Fruit fly (Drosophila melanogaster) whole organism, prepupa: ENCODE results near the gene CG3224.
A peak's percentile ranks its signal among the peaks of the same experiment; 100 is the strongest.

ENCODE experiments used
- Blimp-1 ChIP-seq: fragments of 200-800 bp; sonication (Bioruptor generic); optimal IDR thresholded peaks from 3 replicates; lab custom pipeline; 2017; ENCODE audit warnings: missing biosample characterization, missing genetic modification characterization, mild to moderate bottlenecking, moderate library complexity, missing genetic modification reagents
- CG10669 ChIP-seq: fragments of 200-800 bp; sonication (Bioruptor generic); optimal IDR thresholded peaks from 3 replicates; lab custom pipeline; 2018; ENCODE audit warnings: missing biosample characterization, mild to moderate bottlenecking, missing genetic modification characterization, moderate library complexity
- CG11294 ChIP-seq: fragments of 200-800 bp; sonication (Bioruptor generic); IDR thresholded peaks from 2 replicates; pipeline ENCODE4 v1.3.6; 2022; ENCODE audit warnings: missing biosample characterization, missing genetic modification characterization
- CG11762 ChIP-seq: fragments of 200-800 bp; sonication (Bioruptor generic); optimal IDR thresholded peaks from 3 replicates; lab custom pipeline; 2016; ENCODE audit warnings: missing biosample characterization, missing genetic modification characterization; ENCODE audit not compliant: insufficient read depth
- CG11902 ChIP-seq: fragments of 200-800 bp; sonication (Bioruptor generic); optimal IDR thresholded peaks from 3 replicates; lab custom pipeline; 2016; ENCODE audit warnings: missing biosample characterization, missing genetic modification characterization
- CG1621 ChIP-seq: fragments of 200-800 bp; sonication (Bioruptor generic); optimal IDR thresholded peaks from 3 replicates; lab custom pipeline; 2018; ENCODE audit warnings: missing biosample characterization, mild to moderate bottlenecking, missing genetic modification characterization
- CG16779 ChIP-seq: fragments of 200-800 bp; sonication (Bioruptor generic); optimal IDR thresholded peaks from 3 replicates; lab custom pipeline; 2017; ENCODE audit warnings: missing biosample characterization, mild to moderate bottlenecking, missing genetic modification characterization
- CG3032 ChIP-seq: fragments of 200-800 bp; optimal IDR thresholded peaks from 2 replicates; lab custom pipeline; 2019; ENCODE audit warnings: missing biosample characterization, mild to moderate bottlenecking, missing genetic modification characterization, moderate library complexity
- CG31627 ChIP-seq: fragments of 200-800 bp; sonication (Bioruptor generic); optimal IDR thresholded peaks from 3 replicates; lab custom pipeline; 2016; ENCODE audit warnings: missing biosample characterization, missing genetic modification characterization
- CG34406 ChIP-seq: fragments of 200-800 bp; sonication (Bioruptor generic); optimal IDR thresholded peaks from 3 replicates; lab custom pipeline; 2016; ENCODE audit warnings: missing biosample characterization, missing genetic modification characterization
- CG3919 ChIP-seq: fragments of 200-800 bp; sonication (Bioruptor generic); optimal IDR thresholded peaks from 3 replicates; lab custom pipeline; 2016; ENCODE audit warnings: missing biosample characterization, missing genetic modification characterization
- CG4318 ChIP-seq: fragments of 200-800 bp; sonication (Bioruptor generic); optimal IDR thresholded peaks from 3 replicates; lab custom pipeline; 2017; ENCODE audit warnings: missing biosample characterization, mild to moderate bottlenecking, missing genetic modification characterization
- CG6163 ChIP-seq: fragments of 200-800 bp; sonication (Bioruptor generic); IDR thresholded peaks from 3 replicates; pipeline ENCODE4 v1.3.6; 2022; ENCODE audit warnings: missing biosample characterization, missing genetic modification characterization
- CG6276 ChIP-seq: fragments of 200-800 bp; sonication (Bioruptor generic); optimal IDR thresholded peaks from 2 replicates; lab custom pipeline; 2017; ENCODE audit warnings: missing biosample characterization, mild to moderate bottlenecking, missing genetic modification characterization
- CG6792 ChIP-seq: fragments of 200-800 bp; sonication (Bioruptor generic); optimal IDR thresholded peaks from 3 replicates; lab custom pipeline; 2016; ENCODE audit warnings: missing biosample characterization, missing genetic modification characterization
- CG6854 ChIP-seq: fragments of 200-800 bp; sonication (Bioruptor generic); optimal IDR thresholded peaks from 2 replicates; lab custom pipeline; 2017; ENCODE audit warnings: missing biosample characterization, mild to moderate bottlenecking, missing genetic modification characterization
- CG8319 ChIP-seq: fragments of 200-800 bp; sonication (Bioruptor generic); optimal IDR thresholded peaks from 3 replicates; lab custom pipeline; 2016; ENCODE audit warnings: missing biosample characterization, missing genetic modification characterization
- CG8632 ChIP-seq: fragments of 200-800 bp; sonication (Bioruptor generic); optimal IDR thresholded peaks from 3 replicates; lab custom pipeline; 2016; ENCODE audit warnings: missing biosample characterization, missing genetic modification characterization
- CG9139 ChIP-seq: fragments of 200-800 bp; sonication (Bioruptor generic); optimal IDR thresholded peaks from 3 replicates; lab custom pipeline; 2017; ENCODE audit warnings: missing biosample characterization, mild to moderate bottlenecking, missing genetic modification characterization
- Eip75B ChIP-seq: fragments of 200-800 bp; sonication (Bioruptor generic); optimal IDR thresholded peaks from 3 replicates; lab custom pipeline; 2016; ENCODE audit warnings: missing biosample characterization, missing genetic modification characterization
- Eip78C ChIP-seq: fragments of 200-800 bp; sonication (Bioruptor generic); peaks from one replicate; lab custom pipeline; 2016; ENCODE audit warnings: missing biosample characterization, missing genetic modification characterization
- Eip93F ChIP-seq: fragments of 200-800 bp; sonication (Bioruptor generic); optimal IDR thresholded peaks from 2 replicates; lab custom pipeline; 2016; ENCODE audit warnings: missing biosample characterization, mild to moderate bottlenecking, missing genetic modification characterization
- Ets96B ChIP-seq: fragments of 200-800 bp; optimal IDR thresholded peaks from 2 replicates; lab custom pipeline; 2019; ENCODE audit warnings: missing biosample characterization, mild to moderate bottlenecking, missing genetic modification characterization, moderate library complexity
- Gug ChIP-seq: fragments of 200-800 bp; sonication (Bioruptor generic); IDR thresholded peaks from 2 replicates; pipeline ENCODE4 v1.3.6; 2022; ENCODE audit warnings: missing biosample characterization, missing genetic modification characterization
- Hr38 ChIP-seq: sonication (Bioruptor generic); optimal IDR thresholded peaks from 2 replicates; lab custom pipeline; 2016; ENCODE audit warnings: missing biosample characterization, missing genetic modification characterization
- Lpt ChIP-seq: fragments of 200-800 bp; sonication (Bioruptor generic); optimal IDR thresholded peaks from 3 replicates; lab custom pipeline; 2016; ENCODE audit warnings: missing biosample characterization, missing genetic modification characterization
- OdsH ChIP-seq: fragments of 200-800 bp; sonication (Bioruptor generic); optimal IDR thresholded peaks from 3 replicates; lab custom pipeline; 2016; ENCODE audit warnings: missing biosample characterization, missing genetic modification characterization
- Smox ChIP-seq: fragments of 200-800 bp; sonication (Bioruptor generic); optimal IDR thresholded peaks from 3 replicates; lab custom pipeline; 2016; ENCODE audit warnings: missing biosample characterization, missing genetic modification characterization
- Sox102F ChIP-seq: fragments of 200-800 bp; sonication (Bioruptor generic); optimal IDR thresholded peaks from 2 replicates; lab custom pipeline; 2016; ENCODE audit warnings: missing biosample characterization, mild to moderate bottlenecking, missing genetic modification characterization
- Sox15 ChIP-seq: fragments of 200-800 bp; sonication (Bioruptor generic); optimal IDR thresholded peaks from 3 replicates; lab custom pipeline; 2016; ENCODE audit warnings: missing biosample characterization, missing genetic modification characterization
- achi ChIP-seq: fragments of 200-800 bp; sonication (Bioruptor generic); optimal IDR thresholded peaks from 3 replicates; lab custom pipeline; 2016; ENCODE audit warnings: missing biosample characterization, missing genetic modification characterization
- acj6 ChIP-seq: fragments of 200-800 bp; sonication (Bioruptor generic); optimal IDR thresholded peaks from 3 replicates; lab custom pipeline; 2016; ENCODE audit warnings: missing biosample characterization, missing genetic modification characterization
- dac ChIP-seq: fragments of 200-800 bp; sonication (Bioruptor generic); optimal IDR thresholded peaks from 2 replicates; lab custom pipeline; 2017; ENCODE audit warnings: missing biosample characterization, mild to moderate bottlenecking, missing genetic modification characterization
- dsx ChIP-seq: fragments of 200-800 bp; optimal IDR thresholded peaks from 3 replicates; lab custom pipeline; 2019; ENCODE audit warnings: missing biosample characterization, mild to moderate bottlenecking, missing genetic modification characterization, moderate library complexity; ENCODE audit not compliant: poor library complexity, severe bottlenecking
- eg ChIP-seq: fragments of 200-800 bp; sonication (Bioruptor generic); IDR thresholded peaks from 3 replicates; pipeline ENCODE4 v1.3.6; 2022; ENCODE audit warnings: missing biosample characterization, missing genetic modification characterization
- esn ChIP-seq: fragments of 200-800 bp; sonication (Bioruptor generic); optimal IDR thresholded peaks from 2 replicates; lab custom pipeline; 2016; ENCODE audit warnings: missing biosample characterization, mild to moderate bottlenecking, missing genetic modification characterization, moderate library complexity
- fd59A ChIP-seq: fragments of 200-800 bp; sonication (Bioruptor generic); optimal IDR thresholded peaks from 2 replicates; lab custom pipeline; 2017; ENCODE audit warnings: missing biosample characterization, mild to moderate bottlenecking, missing genetic modification characterization, missing genetic modification reagents
- fd85E ChIP-seq: fragments of 200-800 bp; sonication (Bioruptor generic); optimal IDR thresholded peaks from 3 replicates; lab custom pipeline; 2016; ENCODE audit warnings: missing biosample characterization, missing genetic modification characterization
- fkh ChIP-seq: fragments of 200-800 bp; sonication (Bioruptor generic); optimal IDR thresholded peaks from 3 replicates; lab custom pipeline; 2017; ENCODE audit warnings: missing biosample characterization, mild to moderate bottlenecking, missing genetic modification characterization, moderate library complexity
- lz ChIP-seq: fragments of 200-800 bp; sonication (Bioruptor generic); optimal IDR thresholded peaks from 3 replicates; lab custom pipeline; 2016; ENCODE audit warnings: missing biosample characterization, missing genetic modification characterization
- pdm3 ChIP-seq: fragments of 200-800 bp; sonication (Bioruptor generic); optimal IDR thresholded peaks from 3 replicates; lab custom pipeline; 2016; ENCODE audit warnings: missing biosample characterization, missing genetic modification characterization
- salr ChIP-seq, 2 experiments: fragments of 200-800 bp; sonication (Bioruptor generic); optimal IDR thresholded peaks; 3 replicates each; lab custom pipeline; 2016 to 2018; ENCODE audit warnings: missing biosample characterization in 2 of 2, missing genetic modification characterization in 2 of 2, mild to moderate bottlenecking in 1 of 2
- spab ChIP-seq: fragments of 200-800 bp; sonication (Bioruptor generic); optimal IDR thresholded peaks from 2 replicates; lab custom pipeline; 2017; ENCODE audit warnings: missing biosample characterization, mild to moderate bottlenecking, missing genetic modification characterization, missing genetic modification reagents
- ss ChIP-seq, 2 experiments: fragments of 200-800 bp; sonication (Bioruptor generic); optimal IDR thresholded peaks; 2 replicates in 1 of 2; 3 replicates in 1 of 2; lab custom pipeline; 2017 to 2018; ENCODE audit warnings: mild to moderate bottlenecking in 2 of 2, missing biosample characterization in 2 of 2, missing genetic modification characterization in 2 of 2, moderate library complexity in 1 of 2
- svp ChIP-seq: fragments of 200-800 bp; sonication (Bioruptor generic); peaks from one replicate; lab custom pipeline; 2016; ENCODE audit warnings: missing biosample characterization, missing genetic modification characterization

CG3224 gene

dm6 chrX:6656023-6656594 is 5.2 kb downstream of the CG3224 start (continued):
- peak; percentile 84 for TF ChIP-seq CG3032 (tag; lab: Kevin White, UChicago)
- TF ChIP-seq Lpt (GFP tag; lab: Kevin White, UChicago): peak; percentile 85
- TF ChIP-seq Eip75B (GFP tag; lab: Kevin White, UChicago): peak; percentile 91
- peak; percentile 85 for TF ChIP-seq dsx (GFP tag; lab: Kevin White, UChicago)
- TF ChIP-seq CG11762: peak; percentile 89
- peak; percentile 90 for TF ChIP-seq CG6163 (GFP tag; lab: Robert Waterston, UW)
- TF ChIP-seq Sox102F (GFP tag; lab: Kevin White, UChicago): peak; percentile 90
- peak; percentile 71 for TF ChIP-seq CG11294
- peak; percentile 89 for TF ChIP-seq CG34406
- peak; percentile 89 for TF ChIP-seq dac (GFP tag; lab: Kevin White, UChicago)
- TF ChIP-seq pdm3 (GFP tag; lab: Kevin White, UChicago): peak; percentile 93
- peak; percentile 89 for TF ChIP-seq eg (GFP tag; lab: Robert Waterston, UW)
- TF ChIP-seq Hr38 (GFP tag; lab: Kevin White, UChicago): no peak
- peak; percentile 97 for TF ChIP-seq Eip78C
- peak; percentile 89 for TF ChIP-seq CG8319
- TF ChIP-seq Eip93F (GFP tag; lab: Kevin White, UChicago): peak; percentile 89
- TF ChIP-seq svp: peak; percentile 96
- peak; percentile 86 for TF ChIP-seq Blimp-1
- peak; percentile 92 for TF ChIP-seq Smox
- TF ChIP-seq CG3919 (GFP tag; lab: Kevin White, UChicago): peak; percentile 92
- peak; percentile 93 for TF ChIP-seq OdsH

- TF ChIP-seq CG31627 (peak; percentile 50), spab (GFP tag; lab: Kevin White, UChicago) (peak; percentile 18), fd59A (GFP tag; lab: Kevin White, UChicago) (peak; percentile 35), CG34406 (peak; percentile 64), dsx (GFP tag; lab: Kevin White, UChicago) (peak; percentile 33), Eip75B (GFP tag; lab: Kevin White, UChicago) (peak; percentile 42), OdsH (peak; percentile 67), eg (GFP tag; lab: Robert Waterston, UW) (peak; percentile 53; the same call in 1 of the 3 replicates), CG10669 (peak; percentile 57), esn (peak; percentile 76), Eip93F (GFP tag; lab: Kevin White, UChicago) (peak; percentile 18), Gug (GFP tag; lab: Robert Waterston, UW) (no peak), pdm3 (GFP tag; lab: Kevin White, UChicago) (peak; percentile 69), CG6163 (GFP tag; lab: Robert Waterston, UW) (peak; percentile 54; the same call in 1 of the 3 replicates), CG1621 (tag; lab: Kevin White, UChicago) (peak; percentile 51), Ets96B (tag; lab: Kevin White, UChicago) (peak; percentile 32), lz (GFP tag; lab: Kevin White, UChicago) (peak; percentile 50), CG4318 (GFP tag; lab: Kevin White, UChicago) (no peak), CG8632 (peak; percentile 60), achi (peak; percentile 64), CG3919 (GFP tag; lab: Kevin White, UChicago) (peak; percentile 64), CG6276 (GFP tag; lab: Kevin White, UChicago) (peak; percentile 9), CG16779 (tag; lab: Kevin White, UChicago) (peak; percentile 31), Sox102F (GFP tag; lab: Kevin White, UChicago) (peak; percentile 68), Sox15 (GFP tag; lab: Kevin White, UChicago) (no peak), Lpt (GFP tag; lab: Kevin White, UChicago) (peak; percentile 35), svp (peak; percentile 61), salr (GFP tag; optimal IDR thresholded peaks at IDR 0.05; lab: Kevin White, UChicago) (peak; percentile 4 to 27), Blimp-1 (peak; percentile 58), CG6854 (peak; percentile 66), CG11902 (GFP tag; lab: Kevin White, UChicago) (no peak), acj6 (GFP tag; lab: Kevin White, UChicago) (peak; percentile 67), Hr38 (GFP tag; lab: Kevin White, UChicago) (no peak), ss (GFP tag; optimal IDR thresholded peaks at IDR 0.05; lab: Kevin White, UChicago) (peak; percentile 64 to 78), fd85E (peak; percentile 46), CG9139 (GFP tag; lab: Kevin White, UChicago) (peak; percentile 53), CG6792 (GFP tag; lab: Kevin White, UChicago) (peak; percentile 64), fkh (peak; percentile 56), CG3032 (tag; lab: Kevin White, UChicago) (peak; percentile 45)
Observed at dm6 chrX:6654198-6654831, 6.9 kb downstream of the CG3224 start, which contains the start of the genes CG3226 and Cdc7. Gene CG3226, minus strand, starts transcription at chrX:6654248. Gene Cdc7, plus strand, starts transcription at chrX:6654541.
